Worm (Caenorhabditis elegans): Measurements from ENCODE around the gene C06B8.7.

DNA sequence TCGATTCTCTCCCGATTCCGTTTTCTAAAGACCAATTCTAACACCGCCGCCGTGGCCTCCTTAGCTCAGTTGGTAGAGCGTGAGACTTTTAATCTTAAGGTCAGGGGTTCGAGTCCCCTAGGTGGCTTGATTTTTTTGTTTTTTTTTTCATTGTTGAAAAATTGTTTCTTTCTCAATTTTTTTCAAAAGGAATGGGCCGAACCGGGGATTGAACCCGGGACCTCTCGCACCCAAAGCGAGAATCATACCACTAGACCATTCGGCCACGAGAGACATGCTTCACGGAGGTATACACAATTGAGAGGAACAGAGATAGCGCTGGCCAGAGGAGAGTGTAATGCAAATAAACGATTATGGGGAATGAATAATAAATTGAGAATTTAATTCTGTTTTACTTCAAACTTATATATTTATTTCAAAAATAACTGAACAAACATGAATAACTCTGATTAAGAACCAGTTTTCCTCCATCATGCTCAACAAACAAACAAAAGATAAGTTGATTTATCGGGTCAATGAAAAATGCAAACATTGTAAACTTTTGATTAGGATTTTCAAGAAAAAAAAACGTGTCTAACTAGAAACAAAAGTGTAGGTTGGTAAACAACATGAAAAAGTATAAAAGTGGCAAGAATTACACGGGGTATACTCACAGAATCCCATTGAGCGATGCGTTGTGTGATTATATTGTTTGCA, 33.4 kb upstream of the C06B8.7 start, which contains the start of gene pqn-71:
- TF ChIP-seq tbp1 (GFP tag; optimal IDR thresholded peaks at IDR 0.05) (peak; percentile 99), unc-62 (GFP tag; optimal IDR thresholded peaks at IDR 0.05) (no peak), lag-1 (GFP tag; IDR thresholded peaks at IDR 0.05) (no peak), unc-130 (GFP tag; optimal IDR thresholded peaks at IDR 0.05) (peak; percentile 74), ceh-79 (tag; optimal IDR thresholded peaks at IDR 0.05) (peak; percentile 88), C17E4.6 (GFP tag; IDR thresholded peaks at IDR 0.05) (peak; percentile 93), hmg-20 (GFP tag; IDR thresholded peaks at IDR 0.05) (peak; percentile 89), bed-1 (GFP tag; IDR thresholded peaks at IDR 0.05) (0 out of 2 replicates have a peak, but pooled peaks have one; percentile 72)
